Fruit fly (Drosophila melanogaster) whole organism, embryonic: ENCODE data around the gene CG32036.

Experiments
- B-H1 ChIP-seq: fragments of 200-800 bp; sonication (Bioruptor generic); IDR thresholded peaks from 3 replicates; pipeline ENCODE4 v1.3.6; 2022; ENCODE audit warnings: missing biosample characterization, missing genetic modification characterization
- BEAF-32 ChIP-seq: fragments of 200-800 bp; sonication (Bioruptor generic); optimal IDR thresholded peaks from 3 replicates; lab custom pipeline; 2017; ENCODE audit warnings: missing biosample characterization, missing genetic modification characterization, mild to moderate bottlenecking, moderate library complexity, missing genetic modification reagents
- CG10147 ChIP-seq: fragments of 200-800 bp; sonication (Bioruptor generic); optimal IDR thresholded peaks from 2 replicates; lab custom pipeline; 2019; ENCODE audit warnings: missing biosample characterization, mild to moderate bottlenecking, missing genetic modification characterization, moderate library complexity
- CG10462 ChIP-seq: fragments of 200-800 bp; sonication (Bioruptor generic); optimal IDR thresholded peaks from 2 replicates; lab custom pipeline; 2016; ENCODE audit warnings: missing biosample characterization, missing genetic modification characterization
- CG10543 ChIP-seq: fragments of 200-800 bp; sonication (Bioruptor generic); optimal IDR thresholded peaks from 3 replicates; lab custom pipeline; 2017; ENCODE audit warnings: missing biosample characterization, mild to moderate bottlenecking, missing genetic modification characterization, moderate library complexity
- CG12391 ChIP-seq: fragments of 200-800 bp; sonication (Bioruptor generic); optimal IDR thresholded peaks from 3 replicates; lab custom pipeline; 2018; ENCODE audit warnings: missing biosample characterization, mild to moderate bottlenecking, missing genetic modification characterization, moderate library complexity
- CG15479 ChIP-seq: fragments of 200-800 bp; sonication (Bioruptor generic); optimal IDR thresholded peaks from 3 replicates; lab custom pipeline; 2019; ENCODE audit warnings: missing biosample characterization, mild to moderate bottlenecking, missing genetic modification characterization, moderate library complexity
- CG17568 ChIP-seq: fragments of 200-800 bp; sonication (Bioruptor generic); optimal IDR thresholded peaks from 2 replicates; lab custom pipeline; 2018; ENCODE audit warnings: missing biosample characterization, mild to moderate bottlenecking, missing genetic modification characterization, moderate library complexity
- CG17829 ChIP-seq: fragments of 200-800 bp; optimal IDR thresholded peaks from 2 replicates; lab custom pipeline; 2019; ENCODE audit warnings: missing biosample characterization, mild to moderate bottlenecking, missing genetic modification characterization, moderate library complexity
- CG30020 ChIP-seq: fragments of 200-800 bp; optimal IDR thresholded peaks from 2 replicates; lab custom pipeline; 2019; ENCODE audit warnings: missing biosample characterization, mild to moderate bottlenecking, missing genetic modification characterization, moderate library complexity
- CG33557 ChIP-seq: fragments of 200-800 bp; sonication (Bioruptor generic); optimal IDR thresholded peaks from 2 replicates; lab custom pipeline; 2019; ENCODE audit warnings: missing biosample characterization, mild to moderate bottlenecking, missing genetic modification characterization, moderate library complexity
- CG4617 ChIP-seq: fragments of 200-800 bp; sonication (Bioruptor generic); optimal IDR thresholded peaks from 3 replicates; lab custom pipeline; 2016; ENCODE audit warnings: missing biosample characterization, missing genetic modification characterization, borderline replicate concordance
- CG6175 ChIP-seq: fragments of 200-800 bp; sonication (Bioruptor generic); IDR thresholded peaks from 3 replicates; pipeline ENCODE4 v1.3.6; 2022; ENCODE audit warnings: missing biosample characterization, missing genetic modification characterization
- CG7839 ChIP-seq: fragments of 200-800 bp; sonication (Bioruptor generic); optimal IDR thresholded peaks from 3 replicates; lab custom pipeline; 2018; ENCODE audit warnings: missing biosample characterization, mild to moderate bottlenecking, missing genetic modification characterization, moderate library complexity
- CG8478 ChIP-seq: fragments of >200 bp; optimal IDR thresholded peaks from 2 replicates; lab custom pipeline; 2018
- D19B ChIP-seq: fragments of 200-800 bp; sonication (Bioruptor generic); optimal IDR thresholded peaks from 2 replicates; lab custom pipeline; 2017; ENCODE audit warnings: missing biosample characterization, mild to moderate bottlenecking, missing genetic modification characterization
- Dad ChIP-seq: fragments of 200-800 bp; sonication (Bioruptor generic); optimal IDR thresholded peaks from 3 replicates; lab custom pipeline; 2016; ENCODE audit warnings: missing biosample characterization, missing genetic modification characterization
- Dbx ChIP-seq: fragments of 200-800 bp; sonication (Bioruptor generic); IDR thresholded peaks from 3 replicates; pipeline ENCODE4 v1.3.6; 2022; ENCODE audit warnings: missing biosample characterization, missing genetic modification characterization
- Doc3 ChIP-seq: fragments of 200-800 bp; sonication (Bioruptor generic); IDR thresholded peaks from 3 replicates; pipeline ENCODE4 v1.3.6; 2022; ENCODE audit warnings: missing biosample characterization, missing genetic modification characterization; ENCODE audit not compliant: partially characterized antibody
- Dp ChIP-seq: fragments of 200-800 bp; sonication (Bioruptor generic); optimal IDR thresholded peaks from 2 replicates; lab custom pipeline; 2018; ENCODE audit warnings: missing biosample characterization, mild to moderate bottlenecking, missing genetic modification characterization, moderate library complexity
- E2f1 ChIP-seq: fragments of 200-800 bp; sonication (Bioruptor generic); IDR thresholded peaks from 2 replicates; pipeline ENCODE4 v1.3.6; 2022; ENCODE audit warnings: missing biosample characterization, missing genetic modification characterization
- Ets65A ChIP-seq: fragments of 200-800 bp; sonication (Bioruptor generic); peaks from one replicate; lab custom pipeline; 2016; ENCODE audit warnings: missing biosample characterization, missing genetic modification characterization
- Ets97D ChIP-seq: fragments of 200-800 bp; sonication (Bioruptor generic); optimal IDR thresholded peaks from 3 replicates; lab custom pipeline; 2016; ENCODE audit warnings: missing biosample characterization, missing genetic modification characterization
- H15 ChIP-seq: fragments of 200-800 bp; sonication (Bioruptor generic); IDR thresholded peaks from 3 replicates; pipeline ENCODE4 v1.3.6; 2022; ENCODE audit warnings: missing biosample characterization, missing genetic modification characterization
- HLHmδ ChIP-seq: fragments of 200-800 bp; sonication (Bioruptor generic); optimal IDR thresholded peaks from 2 replicates; lab custom pipeline; 2018; ENCODE audit warnings: missing biosample characterization, mild to moderate bottlenecking, missing genetic modification characterization, moderate library complexity
- Hsf ChIP-seq: fragments of 200-800 bp; sonication (Bioruptor generic); optimal IDR thresholded peaks from 3 replicates; lab custom pipeline; 2016; ENCODE audit warnings: missing biosample characterization, missing genetic modification characterization
- Rfx ChIP-seq: fragments of 200-800 bp; sonication (Bioruptor generic); IDR thresholded peaks from 2 replicates; pipeline ENCODE4 v1.3.6; 2022; ENCODE audit warnings: missing biosample characterization, missing genetic modification characterization
- Sry-δ ChIP-seq: fragments of 200-800 bp; sonication (Bioruptor generic); optimal IDR thresholded peaks from 2 replicates; lab custom pipeline; 2016; ENCODE audit warnings: missing biosample characterization, missing genetic modification characterization
- Ssrp ChIP-seq: fragments of 200-800 bp; sonication (Bioruptor generic); optimal IDR thresholded peaks from 2 replicates; lab custom pipeline; 2018; ENCODE audit warnings: missing biosample characterization, mild to moderate bottlenecking, missing genetic modification characterization, moderate library complexity
- ac ChIP-seq: fragments of 200-800 bp; sonication (Bioruptor generic); optimal IDR thresholded peaks from 3 replicates; lab custom pipeline; 2017; ENCODE audit warnings: missing biosample characterization, mild to moderate bottlenecking, missing genetic modification characterization
- br ChIP-seq: fragments of >200 bp; optimal IDR thresholded peaks from 2 replicates; lab custom pipeline; 2017
- cad ChIP-seq: fragments of >200 bp; optimal IDR thresholded peaks from 2 replicates; lab custom pipeline; 2017; ENCODE audit warnings: missing biosample characterization, missing genetic modification characterization
- caup ChIP-seq: fragments of 200-800 bp; sonication (Bioruptor generic); optimal IDR thresholded peaks from 3 replicates; lab custom pipeline; 2017; ENCODE audit warnings: missing biosample characterization, mild to moderate bottlenecking, missing genetic modification characterization, moderate library complexity; ENCODE audit not compliant: severe bottlenecking
- cg ChIP-seq: fragments of 200-800 bp; sonication (Bioruptor generic); optimal IDR thresholded peaks from 3 replicates; lab custom pipeline; 2019; ENCODE audit warnings: missing biosample characterization, mild to moderate bottlenecking, missing genetic modification characterization, moderate library complexity
- corto ChIP-seq: fragments of 200-800 bp; sonication (Bioruptor generic); optimal IDR thresholded peaks from 2 replicates; lab custom pipeline; 2016; ENCODE audit warnings: missing biosample characterization, mild to moderate bottlenecking, missing genetic modification characterization, moderate library complexity
- fru ChIP-seq: fragments of >200 bp; optimal IDR thresholded peaks from 2 replicates; lab custom pipeline; 2017
- gem ChIP-seq: fragments of 200-800 bp; sonication (Bioruptor generic); optimal IDR thresholded peaks from 2 replicates; lab custom pipeline; 2019; ENCODE audit warnings: missing biosample characterization, mild to moderate bottlenecking, missing genetic modification characterization, moderate library complexity
- lab ChIP-seq: fragments of 200-800 bp; sonication (Bioruptor generic); optimal IDR thresholded peaks from 3 replicates; lab custom pipeline; 2017; ENCODE audit warnings: missing biosample characterization, missing genetic modification characterization, mild to moderate bottlenecking, moderate library complexity, missing genetic modification reagents
- otp ChIP-seq: fragments of 200-800 bp; sonication (Bioruptor generic); IDR thresholded peaks from 3 replicates; pipeline ENCODE4, ENCODE4 v1.3.6; 2022; ENCODE audit warnings: missing biosample characterization, missing genetic modification characterization
- sc ChIP-seq, 3 experiments: fragments of >200 bp in 2 of 3; fragments of 200-800 bp in 1 of 3; sonication (Bioruptor generic) in 1 of 3; optimal IDR thresholded peaks; 2 replicates in 2 of 3; 3 replicates in 1 of 3; lab custom pipeline; 2017; ENCODE audit warnings: mild to moderate bottlenecking in 1 of 3, missing biosample characterization in 1 of 3, missing genetic modification characterization in 1 of 3, missing genetic modification reagents in 1 of 3
- sd ChIP-seq: fragments of 200-800 bp; sonication (Bioruptor generic); optimal IDR thresholded peaks from 3 replicates; lab custom pipeline; 2018; ENCODE audit warnings: missing biosample characterization, mild to moderate bottlenecking, missing genetic modification characterization, moderate library complexity
- sens ChIP-seq: fragments of 200-800 bp; sonication (Bioruptor generic); peaks from one replicate; lab custom pipeline; 2016; ENCODE audit warnings: missing biosample characterization, missing genetic modification characterization
- sqz ChIP-seq: fragments of 200-800 bp; sonication (Bioruptor generic); optimal IDR thresholded peaks from 3 replicates; lab custom pipeline; 2018; ENCODE audit warnings: missing biosample characterization, mild to moderate bottlenecking, missing genetic modification characterization
- tll ChIP-seq, 2 experiments: fragments of 200-800 bp in 1 of 2; fragments of >200 bp in 1 of 2; sonication (Bioruptor generic) in 1 of 2; optimal IDR thresholded peaks; 2 replicates each; lab custom pipeline; 2017 to 2019; ENCODE audit warnings: missing biosample characterization in 2 of 2, missing genetic modification characterization in 2 of 2, mild to moderate bottlenecking in 1 of 2, moderate library complexity in 1 of 2
- toy ChIP-seq: fragments of 200-800 bp; sonication (Bioruptor generic); IDR thresholded peaks from 2 replicates; pipeline ENCODE4 v1.3.6; 2022; ENCODE audit warnings: missing biosample characterization, missing genetic modification characterization
- twi ChIP-seq: fragments of 200-800 bp; optimal IDR thresholded peaks from 2 replicates; lab custom pipeline; 2019; ENCODE audit warnings: missing biosample characterization, mild to moderate bottlenecking, missing genetic modification characterization, moderate library complexity
- unpg ChIP-seq: fragments of 200-800 bp; sonication (Bioruptor generic); optimal IDR thresholded peaks from 3 replicates; lab custom pipeline; 2018; ENCODE audit warnings: missing biosample characterization, mild to moderate bottlenecking, missing genetic modification characterization, moderate library complexity
- vnd ChIP-seq: fragments of 200-800 bp; sonication (Bioruptor generic); IDR thresholded peaks from 3 replicates; pipeline ENCODE4 v1.3.6; 2022; ENCODE audit warnings: missing biosample characterization, missing genetic modification characterization; ENCODE audit not compliant: partially characterized antibody
- wek ChIP-seq: fragments of 200-800 bp; sonication (Bioruptor generic); optimal IDR thresholded peaks from 3 replicates; lab custom pipeline; 2018; ENCODE audit warnings: missing biosample characterization, mild to moderate bottlenecking, missing genetic modification characterization, moderate library complexity

The CG32036 gene

DNA sequence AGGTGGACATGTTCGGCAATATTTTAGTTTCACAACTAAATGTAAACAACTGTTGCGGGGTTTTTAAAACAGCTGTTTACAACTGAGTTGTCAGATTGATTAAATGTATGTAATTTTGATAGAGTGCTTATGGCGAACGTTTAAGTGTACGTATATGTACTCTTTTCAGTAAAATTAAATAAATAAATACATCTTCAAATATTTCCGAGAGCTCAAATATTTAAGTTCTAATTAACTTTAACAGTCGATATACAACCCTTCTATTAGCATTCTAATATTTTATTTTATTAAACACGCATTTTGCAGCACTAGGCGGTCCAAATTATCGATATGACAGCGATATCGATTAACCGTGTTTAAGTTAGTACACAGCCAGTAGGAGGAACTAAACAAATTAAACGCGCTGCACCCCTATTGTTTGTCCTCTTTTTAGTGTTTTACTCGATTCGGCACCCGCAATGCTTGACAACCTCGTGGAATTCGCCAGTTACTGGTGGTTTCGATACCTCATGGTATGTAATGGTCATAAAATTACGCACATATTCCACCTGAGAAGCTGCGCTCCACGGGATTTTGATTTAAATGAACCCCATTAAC is 37.4 kb downstream of the CG32036 start, which contains the start of the genes CG3448 and ghi (continued):
- TF ChIP-seq CG10147 (GFP tag; lab: Kevin White, UChicago) (peak; percentile 68), Rfx (peak; percentile 64), cad (peak; percentile 31), E2f1 (GFP tag; lab: Robert Waterston, UW) (peak; percentile 15; the same call in 1 of the 2 replicates), unpg (GFP tag; lab: Kevin White, UChicago) (peak; percentile 62), sens (GFP tag; lab: Kevin White, UChicago) (peak; percentile 93), CG17829 (peak; percentile 61), lab (GFP tag; lab: Kevin White, UChicago) (peak; percentile 83), wek (GFP tag; lab: Kevin White, UChicago) (peak; percentile 6), tll (GFP tag; optimal IDR thresholded peaks at IDR 0.05; lab: Kevin White, UChicago) (no peak), CG17568 (no peak), Dp (GFP tag; lab: Kevin White, UChicago) (peak; percentile 61), ac (no peak), B-H1 (GFP tag; lab: Robert Waterston, UW) (peak; percentile 13; the same call in 1 of the 3 replicates), H15 (GFP tag; lab: Robert Waterston, UW) (peak; percentile 55; the same call in 1 of the 3 replicates), sd (tag; lab: Kevin White, UChicago) (no peak), Sry-δ (GFP tag; lab: Kevin White, UChicago) (peak; percentile 63), twi (tag; lab: Kevin White, UChicago) (peak; percentile 13), CG10543 (GFP tag; lab: Kevin White, UChicago) (peak; percentile 53), CG30020 (tag; lab: Kevin White, UChicago) (peak; percentile 41), CG33557 (GFP tag; lab: Kevin White, UChicago) (no peak), Hsf (GFP tag; lab: Kevin White, UChicago) (peak; percentile 35), br (no peak), Doc3 (GFP tag; lab: Robert Waterston, UW) (peak; percentile 65; the same call in 2 of the 3 replicates), Ets65A (peak; percentile 86), CG12391 (tag; lab: Kevin White, UChicago) (peak; percentile 57), CG7839 (tag; lab: Kevin White, UChicago) (peak; percentile 69), sc (optimal IDR thresholded peaks at IDR 0.05; lab: Kevin White, UChicago) (no peak), sc (GFP tag; optimal IDR thresholded peaks at IDR 0.05; lab: Kevin White, UChicago) (no peak), sqz (peak; percentile 55), Ets97D (GFP tag; lab: Kevin White, UChicago) (peak; percentile 63), D19B (GFP tag; lab: Kevin White, UChicago) (no peak), caup (GFP tag; lab: Kevin White, UChicago) (peak; percentile 33), gem (tag; lab: Kevin White, UChicago) (peak; percentile 71), vnd (peak; percentile 54), HLHmδ (GFP tag; lab: Kevin White, UChicago) (no peak), CG8478 (lab: Kevin White, UChicago) (no peak), Ssrp (tag; lab: Kevin White, UChicago) (no peak), Dad (GFP tag; lab: Kevin White, UChicago) (no peak), CG10462 (GFP tag; lab: Kevin White, UChicago) (no peak), CG4617 (GFP tag; lab: Kevin White, UChicago) (peak; percentile 50), fru (lab: Kevin White, UChicago) (no peak), cg (GFP tag; lab: Kevin White, UChicago) (no peak), CG6175 (GFP tag; lab: Robert Waterston, UW) (no peak), toy (GFP tag; lab: Robert Waterston, UW) (no peak), Dbx (GFP tag; lab: Robert Waterston, UW) (peak; percentile 78), CG15479 (no peak), BEAF-32 (GFP tag; lab: Kevin White, UChicago) (peak; percentile 72), otp (no peak), corto (GFP tag; lab: Kevin White, UChicago) (peak; percentile 56)
